Fruit fly (Drosophila melanogaster) whole organism, embryonic: ENCODE results near the gene CG32432.

Experiments used
- Bteb2 ChIP-seq: fragments of 200-800 bp; sonication (Bioruptor generic); optimal IDR thresholded peaks from 2 replicates; lab custom pipeline; 2016; ENCODE audit warnings: missing biosample characterization, missing genetic modification characterization
- CG1024 ChIP-seq: fragments of 200-800 bp; sonication (Bioruptor generic); IDR thresholded peaks from 2 replicates; pipeline ENCODE4 v1.3.6; 2022; ENCODE audit warnings: missing biosample characterization, missing genetic modification characterization
- CG11093 ChIP-seq: fragments of 200-800 bp; sonication (Bioruptor generic); IDR thresholded peaks from 3 replicates; pipeline ENCODE4 v1.3.6; 2022; ENCODE audit warnings: missing biosample characterization, missing genetic modification characterization
- CG11560 ChIP-seq: fragments of 200-800 bp; sonication (Bioruptor generic); IDR thresholded peaks from 3 replicates; pipeline ENCODE4 v1.3.6; 2022; ENCODE audit warnings: missing biosample characterization, missing genetic modification characterization
- CG1233 ChIP-seq: fragments of 200-800 bp; sonication (Bioruptor generic); optimal IDR thresholded peaks from 4 replicates; lab custom pipeline; 2018; ENCODE audit warnings: missing biosample characterization, mild to moderate bottlenecking, missing genetic modification characterization
- CG12769 ChIP-seq: fragments of 200-800 bp; sonication (Bioruptor generic); optimal IDR thresholded peaks from 2 replicates; lab custom pipeline; 2019; ENCODE audit warnings: missing biosample characterization, mild to moderate bottlenecking, missing genetic modification characterization, moderate library complexity
- CG13424 ChIP-seq: fragments of 200-800 bp; sonication (Bioruptor generic); optimal IDR thresholded peaks from 2 replicates; lab custom pipeline; 2019; ENCODE audit warnings: missing biosample characterization, mild to moderate bottlenecking, missing genetic modification characterization, moderate library complexity
- CG14965 ChIP-seq: fragments of 200-800 bp; sonication (Bioruptor generic); optimal IDR thresholded peaks from 2 replicates; lab custom pipeline; 2016; ENCODE audit warnings: missing biosample characterization, missing genetic modification characterization, borderline replicate concordance
- CG16813 ChIP-seq: fragments of 200-800 bp; sonication (Bioruptor generic); IDR thresholded peaks from 3 replicates; pipeline ENCODE4 v1.3.6; 2022; ENCODE audit warnings: missing biosample characterization, missing genetic modification characterization; ENCODE audit not compliant: partially characterized antibody
- CG17568 ChIP-seq: fragments of 200-800 bp; sonication (Bioruptor generic); optimal IDR thresholded peaks from 2 replicates; lab custom pipeline; 2018; ENCODE audit warnings: missing biosample characterization, mild to moderate bottlenecking, missing genetic modification characterization, moderate library complexity
- CG17829 ChIP-seq: fragments of 200-800 bp; optimal IDR thresholded peaks from 2 replicates; lab custom pipeline; 2019; ENCODE audit warnings: missing biosample characterization, mild to moderate bottlenecking, missing genetic modification characterization, moderate library complexity
- CG18764 ChIP-seq: fragments of 200-800 bp; sonication (Bioruptor generic); optimal IDR thresholded peaks from 3 replicates; lab custom pipeline; 2016; ENCODE audit warnings: missing biosample characterization, missing genetic modification characterization
- CG2116 ChIP-seq: fragments of 200-800 bp; sonication (Bioruptor generic); optimal IDR thresholded peaks from 3 replicates; lab custom pipeline; 2018; ENCODE audit warnings: missing biosample characterization, mild to moderate bottlenecking, missing genetic modification characterization
- CG3281 ChIP-seq: fragments of 200-800 bp; sonication (Bioruptor generic); optimal IDR thresholded peaks from 3 replicates; lab custom pipeline; 2017; ENCODE audit warnings: missing biosample characterization, mild to moderate bottlenecking, missing genetic modification characterization
- CG4360 ChIP-seq: fragments of 200-800 bp; sonication (Bioruptor generic); IDR thresholded peaks from 2 replicates; pipeline ENCODE4 v1.3.6; 2022; ENCODE audit warnings: missing biosample characterization, missing genetic modification characterization
- CG8478 ChIP-seq: fragments of >200 bp; optimal IDR thresholded peaks from 2 replicates; lab custom pipeline; 2018
- CoRest ChIP-seq: fragments of 200-800 bp; sonication (Bioruptor generic); optimal IDR thresholded peaks from 3 replicates; lab custom pipeline; 2018; ENCODE audit warnings: missing biosample characterization, mild to moderate bottlenecking, missing genetic modification characterization, moderate library complexity
- Dek ChIP-seq: fragments of 200-800 bp; sonication (Bioruptor generic); optimal IDR thresholded peaks from 3 replicates; lab custom pipeline; 2019; ENCODE audit warnings: missing biosample characterization, mild to moderate bottlenecking, missing genetic modification characterization, moderate library complexity
- Dp ChIP-seq: fragments of 200-800 bp; sonication (Bioruptor generic); optimal IDR thresholded peaks from 2 replicates; lab custom pipeline; 2018; ENCODE audit warnings: missing biosample characterization, mild to moderate bottlenecking, missing genetic modification characterization, moderate library complexity
- GATAe ChIP-seq: fragments of 200-800 bp; sonication (Bioruptor generic); conservative IDR thresholded peaks from 2 replicates; pipeline ENCODE4 v1.3.6; 2022; ENCODE audit warnings: missing biosample characterization, missing genetic modification characterization
- Gsc ChIP-seq: fragments of 200-800 bp; sonication (Bioruptor generic); IDR thresholded peaks from 2 replicates; pipeline ENCODE4 v1.3.6; 2022; ENCODE audit warnings: missing biosample characterization, missing genetic modification characterization
- Hand ChIP-seq: fragments of 200-800 bp; sonication (Bioruptor generic); optimal IDR thresholded peaks from 2 replicates; lab custom pipeline; 2017; ENCODE audit warnings: mild to moderate bottlenecking, missing biosample characterization, missing genetic modification reagents, missing genetic modification characterization
- Hr78 ChIP-seq, 2 experiments: fragments of 200-800 bp in 1 of 2; fragments of >200 bp in 1 of 2; sonication (Bioruptor generic) in 1 of 2; optimal IDR thresholded peaks; 2 replicates each; lab custom pipeline; 2017 to 2019; ENCODE audit warnings: missing biosample characterization in 2 of 2, missing genetic modification characterization in 2 of 2, mild to moderate bottlenecking in 1 of 2, moderate library complexity in 1 of 2
- Max ChIP-seq: fragments of 200-800 bp; sonication (Bioruptor generic); optimal IDR thresholded peaks from 2 replicates; lab custom pipeline; 2016; ENCODE audit warnings: missing biosample characterization, mild to moderate bottlenecking, missing genetic modification characterization
- NC2α ChIP-seq: fragments of 200-800 bp; sonication (Bioruptor generic); optimal IDR thresholded peaks from 2 replicates; lab custom pipeline; 2016; ENCODE audit warnings: missing biosample characterization, missing genetic modification characterization
- Nf-YB ChIP-seq: fragments of 200-800 bp; sonication (Bioruptor generic); optimal IDR thresholded peaks from 3 replicates; lab custom pipeline; 2019; ENCODE audit warnings: missing biosample characterization, mild to moderate bottlenecking, missing genetic modification characterization, moderate library complexity
- Pdp1 ChIP-seq, 2 experiments: fragments of 200-800 bp; sonication (Bioruptor generic); optimal IDR thresholded peaks; 3 replicates each; lab custom pipeline; 2016; ENCODE audit warnings: missing biosample characterization in 2 of 2, missing genetic modification characterization in 2 of 2, mild to moderate bottlenecking in 1 of 2, moderate library complexity in 1 of 2
- Scr ChIP-seq: fragments of 200-800 bp; sonication (Bioruptor generic); IDR thresholded peaks from 2 replicates; pipeline ENCODE4 v1.3.6; 2022; ENCODE audit warnings: missing biosample characterization, missing genetic modification characterization; ENCODE audit not compliant: partially characterized antibody
- ap ChIP-seq: fragments of 200-800 bp; sonication (Bioruptor generic); IDR thresholded peaks from 2 replicates; pipeline ENCODE4 v1.3.6; 2022; ENCODE audit warnings: missing biosample characterization, missing genetic modification characterization
- bab2 ChIP-seq: fragments of 200-800 bp; sonication (Bioruptor generic); optimal IDR thresholded peaks from 2 replicates; lab custom pipeline; 2016; ENCODE audit warnings: missing biosample characterization, missing genetic modification characterization
- cato ChIP-seq: fragments of 200-800 bp; sonication (Bioruptor generic); optimal IDR thresholded peaks from 2 replicates; lab custom pipeline; 2016; ENCODE audit warnings: missing biosample characterization, missing genetic modification characterization, borderline replicate concordance
- chm ChIP-seq: fragments of 200-800 bp; sonication (Bioruptor generic); IDR thresholded peaks from 2 replicates; pipeline ENCODE4 v1.3.6; 2022; ENCODE audit warnings: missing biosample characterization, missing genetic modification characterization
- corto ChIP-seq: fragments of 200-800 bp; sonication (Bioruptor generic); optimal IDR thresholded peaks from 2 replicates; lab custom pipeline; 2016; ENCODE audit warnings: missing biosample characterization, mild to moderate bottlenecking, missing genetic modification characterization, moderate library complexity
- crol ChIP-seq: fragments of 200-800 bp; sonication (Bioruptor generic); IDR thresholded peaks from 2 replicates; pipeline ENCODE4 v1.3.6; 2022; ENCODE audit warnings: missing biosample characterization, missing genetic modification characterization
- ftz-f1 ChIP-seq: fragments of 200-800 bp; sonication (Bioruptor generic); optimal IDR thresholded peaks from 2 replicates; lab custom pipeline; 2016; ENCODE audit warnings: missing biosample characterization, missing genetic modification characterization
- hb ChIP-seq: fragments of 200-800 bp; sonication (Bioruptor generic); IDR thresholded peaks from 3 replicates; pipeline ENCODE4 v1.3.6; 2022; ENCODE audit warnings: missing biosample characterization, missing genetic modification characterization; ENCODE audit not compliant: partially characterized antibody
- her ChIP-seq: fragments of 200-800 bp; sonication (Bioruptor generic); optimal IDR thresholded peaks from 2 replicates; lab custom pipeline; 2016; ENCODE audit warnings: missing biosample characterization, missing genetic modification characterization
- jing ChIP-seq: fragments of 200-800 bp; sonication (Bioruptor generic); optimal IDR thresholded peaks from 2 replicates; lab custom pipeline; 2018; ENCODE audit warnings: missing biosample characterization, mild to moderate bottlenecking, missing genetic modification characterization
- lbe ChIP-seq: fragments of 200-800 bp; sonication (Bioruptor generic); optimal IDR thresholded peaks from 2 replicates; lab custom pipeline; 2016; ENCODE audit warnings: missing biosample characterization, mild to moderate bottlenecking, missing genetic modification characterization
- lola ChIP-seq, 3 experiments: fragments of >200 bp in 2 of 3; fragments of 200-800 bp in 1 of 3; sonication (Bioruptor generic) in 1 of 3; optimal IDR thresholded peaks; 2 replicates each; lab custom pipeline; 2017 to 2019; ENCODE audit warnings: missing biosample characterization in 3 of 3, missing genetic modification characterization in 3 of 3, mild to moderate bottlenecking in 1 of 3, moderate library complexity in 1 of 3
- luna ChIP-seq: fragments of 200-800 bp; sonication (Bioruptor generic); optimal IDR thresholded peaks from 2 replicates; lab custom pipeline; 2016; ENCODE audit warnings: missing biosample characterization, missing genetic modification characterization
- nau ChIP-seq: fragments of 200-800 bp; sonication (Bioruptor generic); optimal IDR thresholded peaks from 3 replicates; lab custom pipeline; 2017; ENCODE audit warnings: missing biosample characterization, mild to moderate bottlenecking, missing genetic modification characterization, missing genetic modification reagents
- org-1 ChIP-seq: fragments of 200-800 bp; sonication (Bioruptor generic); optimal IDR thresholded peaks from 2 replicates; lab custom pipeline; 2017; ENCODE audit warnings: missing biosample characterization, missing genetic modification characterization
- sim ChIP-seq: fragments of 200-800 bp; sonication (Bioruptor generic); IDR thresholded peaks from 2 replicates; pipeline ENCODE4 v1.3.6; 2022; ENCODE audit warnings: missing biosample characterization, missing genetic modification characterization
- unc-4 ChIP-seq: fragments of 200-800 bp; sonication (Bioruptor generic); IDR thresholded peaks from 2 replicates; pipeline ENCODE4 v1.3.6; 2022; ENCODE audit warnings: missing biosample characterization, missing genetic modification characterization; ENCODE audit not compliant: partially characterized antibody
- unpg ChIP-seq: fragments of 200-800 bp; sonication (Bioruptor generic); optimal IDR thresholded peaks from 3 replicates; lab custom pipeline; 2018; ENCODE audit warnings: missing biosample characterization, mild to moderate bottlenecking, missing genetic modification characterization, moderate library complexity
- vnd ChIP-seq: fragments of 200-800 bp; sonication (Bioruptor generic); IDR thresholded peaks from 3 replicates; pipeline ENCODE4 v1.3.6; 2022; ENCODE audit warnings: missing biosample characterization, missing genetic modification characterization; ENCODE audit not compliant: partially characterized antibody
- z ChIP-seq: fragments of 200-800 bp; sonication (Bioruptor generic); IDR thresholded peaks from 3 replicates; pipeline ENCODE4 v1.3.6; 2022; ENCODE audit warnings: missing biosample characterization, missing genetic modification characterization
- zfh1 ChIP-seq: fragments of 200-800 bp; sonication (Bioruptor generic); IDR thresholded peaks from 3 replicates; pipeline ENCODE4 v1.3.6; 2022; ENCODE audit warnings: missing biosample characterization, missing genetic modification characterization

Gene CG32432

dm6 chr3L:20798325-20798846 lies 86.6 kb downstream of the CG32432 start, which contains the start of the genes CG3698 and tzn (continued):
- TF ChIP-seq Scr (GFP tag; lab: Robert Waterston, UW) (no peak), z (GFP tag; lab: Robert Waterston, UW) (peak; percentile 55; the same call in 1 of the 3 replicates), NC2α (GFP tag; lab: Kevin White, UChicago) (peak; percentile 66), unc-4 (0 out of 2 replicates have a peak, but pooled peaks have one; percentile 24), cato (GFP tag; lab: Kevin White, UChicago) (peak; percentile 91), luna (GFP tag; lab: Kevin White, UChicago) (peak; percentile 43), jing (GFP tag; lab: Kevin White, UChicago) (peak; percentile 83), Dek (tag; lab: Kevin White, UChicago) (peak; percentile 87), GATAe (GFP tag; lab: Robert Waterston, UW) (peak; percentile 87), Max (peak; percentile 86), sim (GFP tag; lab: Robert Waterston, UW) (peak; percentile 82), vnd (GFP tag; lab: Robert Waterston, UW) (no peak), CG2116 (GFP tag; lab: Kevin White, UChicago) (peak; percentile 90), CoRest (tag; lab: Kevin White, UChicago) (peak; percentile 89), nau (GFP tag; lab: Kevin White, UChicago) (no peak), CG18764 (peak; percentile 94), zfh1 (peak; percentile 96), corto (GFP tag; lab: Kevin White, UChicago) (no peak), her (GFP tag; lab: Kevin White, UChicago) (peak; percentile 79), CG8478 (lab: Kevin White, UChicago) (no peak), CG11560 (tag; lab: Robert Waterston, UW) (peak; percentile 79; the same call in 2 of the 3 replicates), CG14965 (GFP tag; lab: Kevin White, UChicago) (peak; percentile 40), CG12769 (tag; lab: Kevin White, UChicago) (no peak), CG3281 (GFP tag; lab: Kevin White, UChicago) (peak; percentile 95), Bteb2 (GFP tag; lab: Kevin White, UChicago) (peak; percentile 82), CG1024 (GFP tag; lab: Robert Waterston, UW) (peak; percentile 87), bab2 (GFP tag; lab: Kevin White, UChicago) (peak; percentile 77), Gsc (no peak), org-1 (GFP tag; lab: Kevin White, UChicago) (peak; percentile 90), CG11093 (GFP tag; lab: Robert Waterston, UW) (no peak; the same call in 2 of the 3 replicates), Nf-YB (GFP tag; lab: Kevin White, UChicago) (peak; percentile 77), lbe (no peak), CG1233 (peak; percentile 97), lola (GFP tag; optimal IDR thresholded peaks at IDR 0.05; lab: Kevin White, UChicago) (peak in 1 of 3 experiments; percentile 75), ftz-f1 (GFP tag; lab: Kevin White, UChicago) (peak; percentile 62), crol (GFP tag; lab: Robert Waterston, UW) (peak; percentile 54), Dp (GFP tag; lab: Kevin White, UChicago) (peak; percentile 57), CG17568 (GFP tag; lab: Kevin White, UChicago) (no peak), CG17829 (tag; lab: Kevin White, UChicago) (peak; percentile 89), unpg (peak; percentile 93), Hr78 (GFP tag; optimal IDR thresholded peaks at IDR 0.05; lab: Kevin White, UChicago) (no peak), Pdp1 (GFP tag; optimal IDR thresholded peaks at IDR 0.05; lab: Kevin White, UChicago) (peak in 1 of 2 experiments; percentile 75), chm (GFP tag; lab: Robert Waterston, UW) (peak; percentile 97), ap (GFP tag; lab: Robert Waterston, UW) (peak; percentile 91), CG13424 (peak; percentile 78), hb (GFP tag; lab: Robert Waterston, UW) (no peak), Hand (peak; percentile 72), CG16813 (GFP tag; lab: Robert Waterston, UW) (no peak), CG4360 (GFP tag; lab: Robert Waterston, UW) (peak; percentile 46; the same call in 1 of the 2 replicates)
